Worm (Caenorhabditis elegans) whole organism, mixed stage, embryonic: Measurements from ENCODE around the gene Y54F10BM.23.

Experiments
- M03D4.4 ChIP-seq: sonication (generic microtip); optimal IDR thresholded peaks from 2 replicates; lab custom pipeline; 2017; ENCODE audit warnings: mild to moderate bottlenecking, missing genetic modification characterization, missing compliant biosample characterization
- ceh-39 ChIP-seq: fragments of 150-350 bp; optimal IDR thresholded peaks from 2 replicates; lab custom pipeline; 2014; ENCODE audit warnings: missing biosample characterization, missing genetic modification characterization
- ceh-83 ChIP-seq: fragments of 200-800 bp; sonication (Bioruptor generic); optimal IDR thresholded peaks from 2 replicates; lab custom pipeline; 2018; ENCODE audit warnings: mild to moderate bottlenecking, missing genetic modification characterization, missing compliant biosample characterization
- ces-1 ChIP-seq: fragments of 150-350 bp; optimal IDR thresholded peaks from 2 replicates; lab custom pipeline; 2014; ENCODE audit warnings: missing biosample characterization, missing genetic modification reagents, missing genetic modification characterization
- elt-3 ChIP-seq: fragments of 150-350 bp; optimal IDR thresholded peaks from 2 replicates; lab custom pipeline; 2014; ENCODE audit warnings: missing biosample characterization, missing genetic modification characterization
- mep-1 ChIP-seq: fragments of 150-350 bp; optimal IDR thresholded peaks from 2 replicates; lab custom pipeline; 2017; ENCODE audit warnings: missing biosample characterization, missing genetic modification reagents, missing genetic modification characterization, inconsistent platforms
- nhr-12 ChIP-seq: fragments of 150-350 bp; optimal IDR thresholded peaks from 2 replicates; lab custom pipeline; 2014; ENCODE audit warnings: missing biosample characterization, missing genetic modification characterization
- nhr-237 ChIP-seq: fragments of 150-350 bp; optimal IDR thresholded peaks from 2 replicates; lab custom pipeline; 2014; ENCODE audit warnings: missing biosample characterization, missing genetic modification characterization
- nhr-28 ChIP-seq: fragments of 150-350 bp; optimal IDR thresholded peaks from 2 replicates; lab custom pipeline; 2014; ENCODE audit warnings: missing biosample characterization, missing genetic modification characterization
- pha-4 ChIP-seq: fragments of 150-350 bp; optimal IDR thresholded peaks from 2 replicates; lab custom pipeline; 2018; ENCODE audit warnings: missing biosample characterization, missing genetic modification reagents, missing genetic modification characterization
- snpc-4 ChIP-seq: fragments of 150-350 bp; optimal IDR thresholded peaks from 2 replicates; lab custom pipeline; 2014; ENCODE audit warnings: missing biosample characterization, missing genetic modification characterization
- ztf-11 ChIP-seq: fragments of 150-350 bp; optimal IDR thresholded peaks from 2 replicates; lab custom pipeline; 2014; ENCODE audit warnings: missing biosample characterization, missing genetic modification characterization

DNA sequence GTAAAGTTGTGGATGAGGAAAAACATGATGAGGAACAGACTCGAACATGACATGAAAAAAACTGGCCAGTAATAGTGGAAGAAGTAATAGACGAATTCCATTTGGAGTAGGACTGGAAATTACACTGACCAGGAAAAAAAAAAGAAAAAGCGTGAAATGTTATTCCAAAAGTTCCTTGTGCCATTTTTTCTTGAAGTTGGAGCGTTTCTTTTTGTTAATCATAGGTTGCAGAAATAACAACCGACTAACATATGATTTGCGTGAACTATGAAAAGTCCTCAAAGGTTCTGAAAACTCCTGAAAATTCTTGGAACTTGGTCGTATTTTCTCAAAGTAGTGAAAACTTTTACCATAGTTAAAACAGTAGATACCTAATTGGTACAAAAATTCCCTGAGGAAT is 33.6 kb downstream of the Y54F10BM.23 start, which contains the start of gene srd-67:
- TF ChIP-seq ceh-83 (GFP tag; lab: Kevin White, UChicago) (no peak), ceh-39 (tag; lab: Kevin White, UChicago) (no peak), nhr-28 (tag; lab: Kevin White, UChicago) (no peak), ztf-11 (tag; lab: Kevin White, UChicago) (no peak), mep-1 (no peak), M03D4.4 (no peak), nhr-237 (tag; lab: Kevin White, UChicago) (no peak), snpc-4 (tag; lab: Kevin White, UChicago) (no peak), pha-4 (tag; lab: Kevin White, UChicago) (no peak), nhr-12 (no peak), ces-1 (GFP tag; lab: Kevin White, UChicago) (no peak), elt-3 (tag; lab: Kevin White, UChicago) (no peak)
